Fruit fly (Drosophila melanogaster): Measurements from ENCODE around the gene CG3081.

The CG3081 gene

dm6 chrX:4686723-4687122, 42.9 kb upstream of the CG3081 start, which contains the start of gene Pp2C1 (continued):
- TF ChIP-seq CG6683 (GFP tag; optimal IDR thresholded peaks at IDR 0.05) (no peak), Antp (GFP tag; optimal IDR thresholded peaks at IDR 0.05) (no peak), Awh (GFP tag; IDR thresholded peaks at IDR 0.05) (no peak), Sry-β (GFP tag; optimal IDR thresholded peaks at IDR 0.05) (no peak), sob (GFP tag; IDR thresholded peaks at IDR 0.05) (no peak), CG6689 (GFP tag; IDR thresholded peaks at IDR 0.05) (no peak), HmgD (GFP tag; optimal IDR thresholded peaks at IDR 0.05) (no peak), Meics (GFP tag; optimal IDR thresholded peaks at IDR 0.05) (no peak), dpn (GFP tag; optimal IDR thresholded peaks at IDR 0.05) (no peak), ssp (GFP tag; IDR thresholded peaks at IDR 0.05) (0 out of 2 replicates have a peak, but pooled peaks have one; percentile 18), CG8388 (GFP tag; optimal IDR thresholded peaks at IDR 0.05) (no peak), CkIIα-i1 (GFP tag; IDR thresholded peaks at IDR 0.05) (no peak), CG11695 (GFP tag; IDR thresholded peaks at IDR 0.05) (no peak), sqz (GFP tag; optimal IDR thresholded peaks at IDR 0.05) (no peak), HLH4C (GFP tag; IDR thresholded peaks at IDR 0.05; ENCODE audit: partially characterized antibody) (peak; percentile 41; the same call in 1 of the 3 replicates), Ets65A (GFP tag) (no peak), CG8944 (GFP tag; optimal IDR thresholded peaks at IDR 0.05) (no peak), CG13123 (GFP tag; optimal IDR thresholded peaks at IDR 0.05) (no peak), CG10147 (GFP tag; optimal IDR thresholded peaks at IDR 0.05) (no peak), da (GFP tag; optimal IDR thresholded peaks at IDR 0.05) (no peak), CG12744 (GFP tag; optimal IDR thresholded peaks at IDR 0.05) (no peak), CG11696 (GFP tag; IDR thresholded peaks at IDR 0.05) (no peak), E2f2 (GFP tag; IDR thresholded peaks at IDR 0.05) (no peak), Opbp (GFP tag; IDR thresholded peaks at IDR 0.05; ENCODE audit: partially characterized antibody) (peak; percentile 90), CG12104 (GFP tag; optimal IDR thresholded peaks at IDR 0.05) (no peak), CG12391 (tag; optimal IDR thresholded peaks at IDR 0.05) (peak; percentile 4), chm (GFP tag; IDR thresholded peaks at IDR 0.05) (no peak), Sry-δ (GFP tag; optimal IDR thresholded peaks at IDR 0.05) (peak; percentile 73), CG9437 (GFP tag; optimal IDR thresholded peaks at IDR 0.05) (no peak), wdn (GFP tag; IDR thresholded peaks at IDR 0.05) (no peak), seq (GFP tag; IDR thresholded peaks at IDR 0.05) (no peak), zfh1 (GFP tag; IDR thresholded peaks at IDR 0.05) (no peak), dati (GFP tag; IDR thresholded peaks at IDR 0.05) (no peak), CG30403 (GFP tag; optimal IDR thresholded peaks at IDR 0.05) (no peak), zfh2 (GFP tag; optimal IDR thresholded peaks at IDR 0.05) (no peak), Dbx (GFP tag; IDR thresholded peaks at IDR 0.05) (no peak), zen2 (GFP tag; IDR thresholded peaks at IDR 0.05; ENCODE audit: partially characterized antibody) (peak; percentile 43; the same call in 1 of the 3 replicates), CG3847 (GFP tag; IDR thresholded peaks at IDR 0.05) (no peak), CG9932 (GFP tag; IDR thresholded peaks at IDR 0.05) (peak; percentile 52; the same call in 1 of the 2 replicates), pum (GFP tag; optimal IDR thresholded peaks at IDR 0.05) (no peak), CG11456 (GFP tag; IDR thresholded peaks at IDR 0.05) (no peak), bigmax (GFP tag; optimal IDR thresholded peaks at IDR 0.05) (no peak), ttk (GFP tag; IDR thresholded peaks at IDR 0.05) (no peak), Sox102F (GFP tag; optimal IDR thresholded peaks at IDR 0.05) (no peak), vvl (GFP tag; IDR thresholded peaks at IDR 0.05) (peak; percentile 23), CG8765 (GFP tag; IDR thresholded peaks at IDR 0.05) (no peak), Hr3 (GFP tag; optimal IDR thresholded peaks at IDR 0.05) (no peak), CG6654 (GFP tag; optimal IDR thresholded peaks at IDR 0.05) (no peak), CG8290 (GFP tag; optimal IDR thresholded peaks at IDR 0.05) (no peak), CG8290 (tag; optimal IDR thresholded peaks at IDR 0.05) (peak; percentile 16 to 49), emc (GFP tag; optimal IDR thresholded peaks at IDR 0.05) (no peak), Dref (GFP tag; IDR thresholded peaks at IDR 0.05) (peak; percentile 88), CG10462 (GFP tag; optimal IDR thresholded peaks at IDR 0.05) (no peak), CG16863 (GFP tag; optimal IDR thresholded peaks at IDR 0.05) (no peak)

All from whole organism, embryonic.